Worm (Caenorhabditis elegans) whole organism, L1 larva: ENCODE results near the gene Y113G7B.12.
A peak's percentile ranks its signal among the peaks of the same experiment; 100 is the strongest.

Source experiments
- F16B12.6 ChIP-seq: fragments of 150-350 bp; optimal IDR thresholded peaks from 2 replicates; lab custom pipeline; 2014; ENCODE audit warnings: missing biosample characterization, missing genetic modification characterization
- ama-1 ChIP-seq: fragments of 150-350 bp; optimal IDR thresholded peaks from 2 replicates; lab custom pipeline; 2014
- ceh-63 ChIP-seq: fragments of 200-800 bp; sonication (Bioruptor generic); optimal IDR thresholded peaks from 2 replicates; lab custom pipeline; 2018; ENCODE audit warnings: mild to moderate bottlenecking, missing genetic modification characterization, missing compliant biosample characterization
- ceh-88 ChIP-seq: fragments of 200-800 bp; sonication (Bioruptor generic); IDR thresholded peaks from 2 replicates; pipeline ENCODE4 v1.3.6; 2022; ENCODE audit warnings: missing genetic modification characterization, missing compliant biosample characterization
- ceh-90 ChIP-seq: sonication (generic microtip); optimal IDR thresholded peaks from 2 replicates; lab custom pipeline; 2016; ENCODE audit warnings: missing genetic modification characterization, missing compliant biosample characterization
- ces-1 ChIP-seq: fragments of 150-350 bp; optimal IDR thresholded peaks from 2 replicates; lab custom pipeline; 2014; ENCODE audit warnings: missing biosample characterization, missing genetic modification reagents, missing genetic modification characterization
- dpl-1 ChIP-seq, 3 experiments: fragments of 150-350 bp in 2 of 3; sonication (generic microtip) in 1 of 3; optimal IDR thresholded peaks; 2 replicates each; lab custom pipeline; 2014 to 2017; ENCODE audit warnings: missing biosample characterization in 3 of 3, missing genetic modification characterization in 3 of 3, missing genetic modification reagents in 3 of 3
- dsc-1 ChIP-seq: sonication (generic microtip); optimal IDR thresholded peaks from 2 replicates; lab custom pipeline; 2016; ENCODE audit warnings: mild to moderate bottlenecking, missing genetic modification characterization, missing compliant biosample characterization
- efl-1 ChIP-seq, 4 experiments: fragments of 150-350 bp; optimal IDR thresholded peaks in 3 of 4; peaks in 1 of 4; 1 replicate in 1 of 4; 2 replicates in 3 of 4; lab custom pipeline; 2014; ENCODE audit warnings: missing biosample characterization in 2 of 4, missing genetic modification characterization in 2 of 4, missing genetic modification reagents in 2 of 4
- efl-3 ChIP-seq: fragments of 200-800 bp; sonication (Bioruptor generic); optimal IDR thresholded peaks from 2 replicates; lab custom pipeline; 2018; ENCODE audit warnings: mild to moderate bottlenecking, missing genetic modification characterization, missing compliant biosample characterization
- elt-2 ChIP-seq: sonication (generic microtip); optimal IDR thresholded peaks from 2 replicates; lab custom pipeline; 2016; ENCODE audit warnings: missing genetic modification characterization, mild to moderate bottlenecking, inconsistent platforms, missing compliant biosample characterization, missing genetic modification reagents
- elt-3 ChIP-seq, 6 experiments: fragments of 150-350 bp in 1 of 6; sonication (generic microtip); optimal IDR thresholded peaks; 2 replicates each; lab custom pipeline; 2017 to 2018; ENCODE audit warnings: missing biosample characterization in 6 of 6, missing genetic modification characterization in 6 of 6, inconsistent platforms in 1 of 6
- grh-1 ChIP-seq: fragments of 200-800 bp; sonication (Bioruptor generic); IDR thresholded peaks from 2 replicates; pipeline ENCODE4 v1.3.6; 2022; ENCODE audit warnings: missing genetic modification reagents, missing genetic modification characterization, missing compliant biosample characterization
- hlh-4 ChIP-seq: sonication (generic microtip); optimal IDR thresholded peaks from 2 replicates; lab custom pipeline; 2016; ENCODE audit warnings: mild to moderate bottlenecking, missing genetic modification characterization, missing compliant biosample characterization
- hpl-2 ChIP-seq: fragments of 150-350 bp; optimal IDR thresholded peaks from 2 replicates; lab custom pipeline; 2014; ENCODE audit warnings: missing biosample characterization, missing genetic modification reagents, missing genetic modification characterization
- isw-1 ChIP-seq: fragments of 200-800 bp; sonication (Bioruptor generic); IDR thresholded peaks from 2 replicates; pipeline ENCODE4 v1.3.6; 2022; ENCODE audit warnings: missing genetic modification characterization, missing compliant biosample characterization
- jun-1 ChIP-seq: fragments of 150-350 bp; optimal IDR thresholded peaks from 2 replicates; lab custom pipeline; 2014; ENCODE audit warnings: missing biosample characterization, missing genetic modification reagents, missing genetic modification characterization
- lin-13 ChIP-seq: fragments of 150-350 bp; optimal IDR thresholded peaks from 2 replicates; lab custom pipeline; 2014; ENCODE audit warnings: missing biosample characterization, missing genetic modification reagents, missing genetic modification characterization
- lin-15B ChIP-seq: fragments of 150-350 bp; sonication (generic microtip); optimal IDR thresholded peaks from 3 replicates; lab custom pipeline; 2014; ENCODE audit warnings: missing biosample characterization, missing genetic modification characterization
- lin-35 ChIP-seq, 2 experiments: fragments of 150-350 bp; optimal IDR thresholded peaks; 2 replicates each; lab custom pipeline; 2014; ENCODE audit warnings: missing biosample characterization in 2 of 2, missing genetic modification characterization in 2 of 2, missing genetic modification reagents in 2 of 2
- lin-39 ChIP-seq: fragments of 150-350 bp; optimal IDR thresholded peaks from 2 replicates; lab custom pipeline; 2014; ENCODE audit warnings: missing biosample characterization, missing genetic modification reagents, missing genetic modification characterization
- lsy-2 ChIP-seq, 2 experiments: fragments of 150-350 bp; optimal IDR thresholded peaks; 2 replicates each; lab custom pipeline; 2014; ENCODE audit warnings: missing biosample characterization in 2 of 2, missing genetic modification characterization in 2 of 2
- mdl-1 ChIP-seq, 2 experiments: fragments of 150-350 bp; optimal IDR thresholded peaks; 2 replicates each; lab custom pipeline; 2014 to 2017; ENCODE audit warnings: missing biosample characterization in 2 of 2, missing genetic modification characterization in 2 of 2, inconsistent platforms in 1 of 2
- mep-1 ChIP-seq: fragments of 150-350 bp; optimal IDR thresholded peaks from 2 replicates; lab custom pipeline; 2014; ENCODE audit warnings: missing biosample characterization, missing genetic modification characterization
- nhr-11 ChIP-seq: fragments of 150-350 bp; optimal IDR thresholded peaks from 2 replicates; lab custom pipeline; 2014; ENCODE audit warnings: missing biosample characterization, missing genetic modification characterization
- nhr-19 ChIP-seq: fragments of 200-800 bp; sonication (Bioruptor generic); conservative IDR thresholded peaks from 2 replicates; pipeline ENCODE4 v1.3.6; 2022; ENCODE audit warnings: missing genetic modification characterization, missing compliant biosample characterization
- nhr-20 ChIP-seq: sonication (generic microtip); optimal IDR thresholded peaks from 2 replicates; lab custom pipeline; 2016; ENCODE audit warnings: mild to moderate bottlenecking, missing genetic modification characterization, missing compliant biosample characterization
- nhr-237 ChIP-seq: fragments of 150-350 bp; optimal IDR thresholded peaks from 2 replicates; lab custom pipeline; 2014; ENCODE audit warnings: missing biosample characterization, missing genetic modification characterization
- nhr-71 ChIP-seq: sonication (generic microtip); optimal IDR thresholded peaks from 2 replicates; lab custom pipeline; 2016; ENCODE audit warnings: mild to moderate bottlenecking, missing genetic modification characterization, moderate library complexity, missing compliant biosample characterization
- nhr-76 ChIP-seq: sonication (generic microtip); optimal IDR thresholded peaks from 2 replicates; lab custom pipeline; 2017; ENCODE audit warnings: missing biosample characterization, missing genetic modification characterization
- nhr-77 ChIP-seq: fragments of 150-350 bp; optimal IDR thresholded peaks from 2 replicates; lab custom pipeline; 2014; ENCODE audit warnings: missing biosample characterization, missing genetic modification characterization
- nhr-90 ChIP-seq: sonication (generic microtip); optimal IDR thresholded peaks from 2 replicates; lab custom pipeline; 2016; ENCODE audit warnings: mild to moderate bottlenecking, missing genetic modification characterization, missing compliant biosample characterization; ENCODE audit not compliant: poor library complexity
- pax-3 ChIP-seq: fragments of 200-800 bp; sonication (Bioruptor generic); optimal IDR thresholded peaks from 2 replicates; lab custom pipeline; 2018; ENCODE audit warnings: mild to moderate bottlenecking, missing genetic modification characterization, moderate library complexity, missing compliant biosample characterization
- pqm-1 ChIP-seq: sonication (generic microtip); optimal IDR thresholded peaks from 3 replicates; lab custom pipeline; 2017; ENCODE audit warnings: missing biosample characterization, missing genetic modification characterization
- skn-1 ChIP-seq: fragments of 150-350 bp; optimal IDR thresholded peaks from 2 replicates; lab custom pipeline; 2014; ENCODE audit warnings: missing biosample characterization, missing genetic modification characterization
- snu-23 ChIP-seq: sonication (generic microtip); optimal IDR thresholded peaks from 2 replicates; lab custom pipeline; 2016; ENCODE audit warnings: missing genetic modification characterization, missing compliant biosample characterization
- tlp-1 ChIP-seq: fragments of 150-350 bp; optimal IDR thresholded peaks from 2 replicates; lab custom pipeline; 2014; ENCODE audit warnings: missing biosample characterization, missing genetic modification characterization
- unc-30 ChIP-seq: sonication (generic microtip); optimal IDR thresholded peaks from 2 replicates; lab custom pipeline; 2017; ENCODE audit warnings: missing biosample characterization, missing genetic modification characterization
- unc-62 ChIP-seq: fragments of 150-350 bp; optimal IDR thresholded peaks from 2 replicates; lab custom pipeline; 2014; ENCODE audit warnings: missing biosample characterization, missing genetic modification reagents, missing genetic modification characterization
- unc-86 ChIP-seq: sonication (generic microtip); optimal IDR thresholded peaks from 2 replicates; lab custom pipeline; 2016; ENCODE audit warnings: missing genetic modification characterization, missing compliant biosample characterization
- ztf-4 ChIP-seq: fragments of 150-350 bp; optimal IDR thresholded peaks from 2 replicates; lab custom pipeline; 2014; ENCODE audit warnings: missing biosample characterization, missing genetic modification characterization

Y113G7B.12 gene

ce11 chrV:20180819-20181218 is 31.7 kb downstream of the Y113G7B.12 start:
- peak in 1 of 2 experiments; percentile 57 for TF ChIP-seq efl-1 (optimal IDR thresholded peaks at IDR 0.05; lab: Kevin White, UChicago)
- TF ChIP-seq efl-1 (GFP tag; optimal IDR thresholded peaks at IDR 0.05 in 1 of 2; lab: Kevin White, UChicago): peak in 1 of 2 experiments; percentile 74
- TF ChIP-seq, all 84 proteins: peak for 1; not testable (repeated sequence) for 83

ce11 chrV:20171941-20172340 is 40.5 kb downstream of the Y113G7B.12 start, which contains the start of gene srw-39:
Gene srw-39, minus strand, starts transcription at chrV:20172041.
- TF ChIP-seq unc-62 (GFP tag; lab: Kevin White, UChicago) (no peak), elt-3 (tag; optimal IDR thresholded peaks at IDR 0.05; lab: Kevin White, UChicago) (no peak), ces-1 (GFP tag; lab: Kevin White, UChicago) (no peak), ceh-90 (tag; lab: Kevin White, UChicago) (no peak), unc-30 (tag; lab: Kevin White, UChicago) (no peak), ama-1 (lab: Kevin White, UChicago) (no peak), skn-1 (no peak), hpl-2 (GFP tag; lab: Kevin White, UChicago) (no peak), dpl-1 (GFP tag; optimal IDR thresholded peaks at IDR 0.05; lab: Kevin White, UChicago) (no peak), ceh-88 (no peak), snu-23 (no peak), ztf-4 (tag; lab: Kevin White, UChicago) (no peak), nhr-11 (no peak), lin-13 (GFP tag; lab: Kevin White, UChicago) (no peak), grh-1 (GFP tag; lab: Robert Waterston, UW) (no peak), lsy-2 (tag; optimal IDR thresholded peaks at IDR 0.05; lab: Kevin White, UChicago) (no peak), hlh-4 (tag; lab: Kevin White, UChicago) (no peak)

ce11 chrV:20165808-20166207 is 46.7 kb downstream of the Y113G7B.12 start:
- TF ChIP-seq efl-3 (GFP tag; lab: Kevin White, UChicago) (no peak), tlp-1 (no peak), isw-1 (no peak), elt-2 (no peak), nhr-237 (no peak), nhr-77 (tag; lab: Kevin White, UChicago) (no peak), pax-3 (tag; lab: Kevin White, UChicago) (no peak), unc-30 (tag; lab: Kevin White, UChicago) (no peak), dsc-1 (no peak), mep-1 (no peak), unc-86 (tag; lab: Kevin White, UChicago) (no peak), nhr-11 (no peak), lin-39 (no peak), lin-15B (no peak), ceh-90 (tag; lab: Kevin White, UChicago) (no peak), ceh-63 (GFP tag; lab: Kevin White, UChicago) (no peak), snu-23 (no peak), nhr-71 (tag; lab: Kevin White, UChicago) (no peak), nhr-76 (no peak)

- TF ChIP-seq nhr-20 (peak; percentile 50), mdl-1 (tag; optimal IDR thresholded peaks at IDR 0.05; lab: Kevin White, UChicago) (no peak), pqm-1 (tag; lab: Kevin White, UChicago) (peak; percentile 72), elt-2 (peak; percentile 99), F16B12.6 (tag; lab: Kevin White, UChicago) (no peak), lin-39 (no peak), dpl-1 (GFP tag; optimal IDR thresholded peaks at IDR 0.05; lab: Kevin White, UChicago) (no peak), ceh-90 (tag; lab: Kevin White, UChicago) (no peak), nhr-90 (tag; lab: Kevin White, UChicago) (peak; percentile 47), lin-35 (GFP tag; optimal IDR thresholded peaks at IDR 0.05; lab: Kevin White, UChicago) (peak in 1 of 2 experiments; percentile 46), nhr-71 (tag; lab: Kevin White, UChicago) (peak; percentile 67), pax-3 (tag; lab: Kevin White, UChicago) (peak; percentile 25), jun-1 (tag; lab: Kevin White, UChicago) (peak; percentile 66), nhr-19 (GFP tag; lab: Robert Waterston, UW) (0 out of 2 replicates have a peak, but pooled peaks have one; percentile 8)
These were observed 48.2 kb downstream of the Y113G7B.12 start, which contains the start of gene F19B2.5 for ce11 chrV:20164059-20164892. Gene F19B2.5, minus strand, starts transcription at chrV:20164165.
